Worm (Caenorhabditis elegans) whole organism, L4 larva: Measurements from ENCODE around the gene C06C3.10.

Experiments used
- D1046.2 ChIP-seq: fragments of 200-800 bp; sonication (Bioruptor generic); IDR thresholded peaks from 2 replicates; pipeline ENCODE4 v1.3.6; 2022; ENCODE audit warnings: missing genetic modification characterization, missing compliant biosample characterization
- F26F4.8 ChIP-seq: fragments of 200-800 bp; sonication (Bioruptor generic); conservative IDR thresholded peaks from 2 replicates; pipeline ENCODE4 v1.3.6; 2022; ENCODE audit warnings: missing genetic modification characterization, missing compliant biosample characterization
- R02D3.7 ChIP-seq: fragments of 150-350 bp; sonication (generic microtip); optimal IDR thresholded peaks from 3 replicates; lab custom pipeline; 2014; ENCODE audit warnings: missing biosample characterization, missing genetic modification characterization
- T26A8.4 ChIP-seq: fragments of 200-800 bp; sonication (Bioruptor generic); IDR thresholded peaks from 2 replicates; pipeline ENCODE4 v1.3.6; 2022; ENCODE audit warnings: missing genetic modification characterization, missing compliant biosample characterization
- Y105C5A.15 ChIP-seq: fragments of 200-800 bp; sonication (Bioruptor generic); IDR thresholded peaks from 2 replicates; pipeline ENCODE4 v1.3.6; 2022; ENCODE audit warnings: missing genetic modification characterization, missing compliant biosample characterization
- Y5F2A.4 ChIP-seq: fragments of 200-800 bp; sonication (Bioruptor generic); optimal IDR thresholded peaks from 2 replicates; lab custom pipeline; 2018; ENCODE audit warnings: mild to moderate bottlenecking, missing genetic modification characterization, missing compliant biosample characterization
- ZK337.2 ChIP-seq: fragments of 200-800 bp; sonication (Bioruptor generic); IDR thresholded peaks from 2 replicates; pipeline ENCODE4 v1.3.6; 2022; ENCODE audit warnings: missing genetic modification reagents, missing genetic modification characterization, missing compliant biosample characterization
- ZK546.5 ChIP-seq, 2 experiments: sonication (generic microtip); optimal IDR thresholded peaks; 2 replicates each; lab custom pipeline; 2017; ENCODE audit warnings: missing biosample characterization in 2 of 2, missing genetic modification characterization in 2 of 2
- aha-1 ChIP-seq: fragments of 150-350 bp; peaks from one replicate; lab custom pipeline; 2014; ENCODE audit warnings: missing biosample characterization, missing genetic modification characterization
- ama-1 ChIP-seq: fragments of 150-350 bp; optimal IDR thresholded peaks from 2 replicates; lab custom pipeline; 2014; ENCODE audit warnings: inconsistent platforms, mixed read lengths
- attf-4 ChIP-seq: sonication (generic microtip); optimal IDR thresholded peaks from 3 replicates; lab custom pipeline; 2017; ENCODE audit warnings: missing biosample characterization, missing genetic modification characterization
- ceh-32 ChIP-seq: sonication (generic microtip); optimal IDR thresholded peaks from 2 replicates; lab custom pipeline; 2016; ENCODE audit warnings: mild to moderate bottlenecking, missing genetic modification characterization, missing compliant biosample characterization; ENCODE audit not compliant: poor library complexity
- ceh-44 ChIP-seq: fragments of 200-800 bp; sonication (Bioruptor generic); IDR thresholded peaks from 2 replicates; pipeline ENCODE4 v1.3.6; 2022; ENCODE audit warnings: missing genetic modification reagents, missing genetic modification characterization, missing compliant biosample characterization
- ceh-62 ChIP-seq: sonication (generic microtip); optimal IDR thresholded peaks from 2 replicates; lab custom pipeline; 2017; ENCODE audit warnings: missing biosample characterization, missing genetic modification characterization
- ctbp-1 ChIP-seq: fragments of 200-800 bp; sonication (Bioruptor generic); IDR thresholded peaks from 2 replicates; pipeline ENCODE4 v1.3.6; 2022; ENCODE audit warnings: missing genetic modification reagents, missing genetic modification characterization, missing compliant biosample characterization
- dmd-6 ChIP-seq: fragments of 200-800 bp; sonication (Bioruptor generic); IDR thresholded peaks from 2 replicates; pipeline ENCODE4 v1.3.6; 2022; ENCODE audit warnings: missing genetic modification reagents, missing genetic modification characterization, missing compliant biosample characterization
- dmd-9 ChIP-seq: fragments of 200-800 bp; sonication (Bioruptor generic); IDR thresholded peaks from 2 replicates; pipeline ENCODE4 v1.3.6; 2022; ENCODE audit warnings: missing genetic modification reagents, missing genetic modification characterization, missing compliant biosample characterization
- duxl-1 ChIP-seq: sonication (generic microtip); optimal IDR thresholded peaks from 2 replicates; lab custom pipeline; 2016; ENCODE audit warnings: mild to moderate bottlenecking, missing genetic modification characterization, moderate library complexity, missing compliant biosample characterization; ENCODE audit not compliant: poor library complexity
- egl-27 ChIP-seq: sonication (generic microtip); optimal IDR thresholded peaks from 3 replicates; lab custom pipeline; 2017; ENCODE audit warnings: missing biosample characterization, missing genetic modification reagents, missing genetic modification characterization
- fkh-10 ChIP-seq: fragments of 150-350 bp; optimal IDR thresholded peaks from 2 replicates; lab custom pipeline; 2014; ENCODE audit warnings: missing biosample characterization, missing genetic modification reagents, missing genetic modification characterization
- fos-1 ChIP-seq: fragments of 150-350 bp; optimal IDR thresholded peaks from 2 replicates; lab custom pipeline; 2014; ENCODE audit warnings: missing biosample characterization, missing genetic modification characterization
- gei-8 ChIP-seq: fragments of 200-800 bp; sonication (Bioruptor generic); optimal IDR thresholded peaks from 2 replicates; lab custom pipeline; 2018; ENCODE audit warnings: mild to moderate bottlenecking, missing genetic modification characterization, missing compliant biosample characterization
- hif-1 ChIP-seq, 2 experiments: sonication (generic microtip); optimal IDR thresholded peaks; 2 replicates each; lab custom pipeline; 2016 to 2017; ENCODE audit warnings: missing compliant biosample characterization in 2 of 2, missing genetic modification characterization in 2 of 2, missing genetic modification reagents in 2 of 2, missing genotype in 2 of 2, mild to moderate bottlenecking in 1 of 2
- hlh-11 ChIP-seq: fragments of 200-800 bp; sonication (Bioruptor generic); optimal IDR thresholded peaks from 2 replicates; lab custom pipeline; 2018; ENCODE audit warnings: mild to moderate bottlenecking, missing genetic modification characterization, missing compliant biosample characterization
- hlh-30 ChIP-seq: sonication (generic microtip); optimal IDR thresholded peaks from 2 replicates; lab custom pipeline; 2017; ENCODE audit warnings: antibody characterized with exemption, mild to moderate bottlenecking, missing genetic modification characterization, missing compliant biosample characterization; ENCODE audit not compliant: insufficient read depth
- jun-1 ChIP-seq: fragments of 150-350 bp; optimal IDR thresholded peaks from 2 replicates; lab custom pipeline; 2014; ENCODE audit warnings: missing biosample characterization, missing genetic modification reagents, missing genetic modification characterization
- lim-7 ChIP-seq: fragments of 200-800 bp; sonication (Bioruptor generic); IDR thresholded peaks from 2 replicates; pipeline ENCODE4 v1.3.6; 2022; ENCODE audit warnings: missing genetic modification characterization, missing compliant biosample characterization
- lin-38 ChIP-seq: fragments of 200-800 bp; sonication (Bioruptor generic); IDR thresholded peaks from 2 replicates; pipeline ENCODE4 v1.3.6; 2022; ENCODE audit warnings: missing genetic modification reagents, missing genetic modification characterization, missing compliant biosample characterization
- lin-39 ChIP-seq: fragments of 150-350 bp; optimal IDR thresholded peaks from 2 replicates; lab custom pipeline; 2014; ENCODE audit warnings: missing biosample characterization, missing genetic modification reagents, missing genetic modification characterization
- madf-9 ChIP-seq: fragments of 200-800 bp; sonication (Bioruptor generic); conservative IDR thresholded peaks from 2 replicates; pipeline ENCODE4 v1.3.6; 2022; ENCODE audit warnings: missing genetic modification reagents, missing genetic modification characterization, missing compliant biosample characterization
- mdl-1 ChIP-seq, 2 experiments: fragments of 150-350 bp in 1 of 2; sonication (generic microtip) in 1 of 2; optimal IDR thresholded peaks; 2 replicates each; lab custom pipeline; 2014 to 2017; ENCODE audit warnings: missing biosample characterization in 2 of 2, missing genetic modification characterization in 2 of 2
- mdt-29 ChIP-seq: fragments of 200-800 bp; sonication (Bioruptor generic); IDR thresholded peaks from 2 replicates; pipeline ENCODE4 v1.3.6; 2022; ENCODE audit warnings: missing genetic modification reagents, missing genetic modification characterization, missing compliant biosample characterization
- mxl-3 ChIP-seq: fragments of 200-800 bp; sonication (Bioruptor generic); optimal IDR thresholded peaks from 2 replicates; lab custom pipeline; 2018; ENCODE audit warnings: mild to moderate bottlenecking, missing genetic modification characterization, missing compliant biosample characterization
- nhr-10 ChIP-seq: fragments of 150-350 bp; optimal IDR thresholded peaks from 2 replicates; lab custom pipeline; 2014; ENCODE audit warnings: missing biosample characterization, missing genetic modification characterization
- nhr-102 ChIP-seq: sonication (generic microtip); optimal IDR thresholded peaks from 2 replicates; lab custom pipeline; 2016; ENCODE audit warnings: mild to moderate bottlenecking, missing genetic modification characterization, moderate library complexity, missing compliant biosample characterization
- nhr-111 ChIP-seq: fragments of 200-800 bp; sonication (Bioruptor generic); optimal IDR thresholded peaks from 2 replicates; lab custom pipeline; 2018; ENCODE audit warnings: mild to moderate bottlenecking, missing genetic modification characterization, missing compliant biosample characterization
- nhr-25 ChIP-seq: sonication (generic microtip); optimal IDR thresholded peaks from 2 replicates; lab custom pipeline; 2017; ENCODE audit warnings: missing genetic modification characterization, mild to moderate bottlenecking, missing compliant biosample characterization, antibody characterized with exemption, moderate library complexity, borderline replicate concordance; ENCODE audit not compliant: insufficient read depth
- nhr-28 ChIP-seq: fragments of 150-350 bp; optimal IDR thresholded peaks from 2 replicates; lab custom pipeline; 2014; ENCODE audit warnings: missing biosample characterization, missing genetic modification characterization
- nhr-6 ChIP-seq: fragments of 150-350 bp; optimal IDR thresholded peaks from 2 replicates; lab custom pipeline; 2014; ENCODE audit warnings: missing biosample characterization, missing genetic modification characterization
- nhr-76 ChIP-seq: fragments of 150-350 bp; optimal IDR thresholded peaks from 2 replicates; lab custom pipeline; 2014; ENCODE audit warnings: missing biosample characterization, missing genetic modification characterization
- nhr-77 ChIP-seq: fragments of 150-350 bp; optimal IDR thresholded peaks from 2 replicates; lab custom pipeline; 2014; ENCODE audit warnings: missing biosample characterization, missing genetic modification characterization
- pha-4 ChIP-seq, 2 experiments: fragments of 150-350 bp in 1 of 2; fragments of 200-800 bp in 1 of 2; sonication (Bioruptor generic) in 1 of 2; IDR thresholded peaks in 1 of 2; optimal IDR thresholded peaks in 1 of 2; 2 replicates each; pipeline versions ENCODE4 v1.3.6 to Lab custom; 2014 to 2022; ENCODE audit warnings: missing genetic modification characterization in 2 of 2, missing genetic modification reagents in 2 of 2, missing biosample characterization in 1 of 2, missing compliant biosample characterization in 1 of 2
- php-3 ChIP-seq: fragments of 200-800 bp; sonication (Bioruptor generic); IDR thresholded peaks from 2 replicates; pipeline ENCODE4 v1.3.6; 2022; ENCODE audit warnings: missing genetic modification reagents, missing genetic modification characterization, missing compliant biosample characterization
- sdz-12 ChIP-seq: fragments of 200-800 bp; sonication (Bioruptor generic); optimal IDR thresholded peaks from 2 replicates; lab custom pipeline; 2018; ENCODE audit warnings: mild to moderate bottlenecking, missing genetic modification characterization, missing compliant biosample characterization
- set-16 ChIP-seq: fragments of 200-800 bp; sonication (Bioruptor generic); IDR thresholded peaks from 2 replicates; pipeline ENCODE4 v1.3.6; 2022; ENCODE audit warnings: missing genetic modification reagents, missing genetic modification characterization, missing compliant biosample characterization
- spr-1 ChIP-seq: sonication (generic microtip); optimal IDR thresholded peaks from 2 replicates; lab custom pipeline; 2016; ENCODE audit warnings: mild to moderate bottlenecking, missing genetic modification characterization, missing compliant biosample characterization
- spr-3 ChIP-seq: fragments of 200-800 bp; sonication (Bioruptor generic); optimal IDR thresholded peaks from 2 replicates; lab custom pipeline; 2018; ENCODE audit warnings: mild to moderate bottlenecking, missing genetic modification characterization, missing compliant biosample characterization
- tra-1 ChIP-seq: fragments of 200-800 bp; sonication (Bioruptor generic); IDR thresholded peaks from 2 replicates; pipeline ENCODE4 v1.3.6; 2022; ENCODE audit warnings: missing genetic modification reagents, missing genetic modification characterization, missing compliant biosample characterization
- vab-7 ChIP-seq: fragments of 200-800 bp; sonication (Bioruptor generic); IDR thresholded peaks from 2 replicates; pipeline ENCODE4 v1.3.6; 2022; ENCODE audit warnings: missing genetic modification reagents, missing genetic modification characterization, missing compliant biosample characterization
- zag-1 ChIP-seq: fragments of 150-350 bp; optimal IDR thresholded peaks from 2 replicates; lab custom pipeline; 2014; ENCODE audit warnings: missing biosample characterization, missing genetic modification characterization
- zip-2 ChIP-seq: fragments of 150-350 bp; optimal IDR thresholded peaks from 2 replicates; lab custom pipeline; 2014; ENCODE audit warnings: missing biosample characterization, missing genetic modification characterization
- ztf-11 ChIP-seq: fragments of 150-350 bp; optimal IDR thresholded peaks from 2 replicates; lab custom pipeline; 2014; ENCODE audit warnings: missing biosample characterization, missing genetic modification characterization

Gene C06C3.10

DNA sequence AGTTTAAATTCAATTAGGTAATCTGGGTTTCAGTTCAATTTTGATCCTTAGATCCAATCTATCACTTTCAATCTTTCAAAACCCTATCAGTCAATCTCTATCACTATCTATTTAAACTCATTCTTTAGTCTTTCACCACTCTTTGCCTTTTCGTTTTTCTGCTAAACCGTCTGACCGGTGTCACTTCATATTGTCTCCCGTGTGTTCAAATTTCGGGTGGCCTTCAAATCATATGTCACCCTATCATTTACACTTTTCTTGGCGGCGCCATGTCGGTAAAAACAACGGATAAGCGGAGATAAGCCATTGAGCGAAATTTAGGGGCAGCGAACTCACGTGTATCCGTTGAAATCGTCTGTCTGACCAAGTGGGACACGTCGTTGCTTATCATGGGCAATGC is 33.1 kb downstream of the C06C3.10 start:
- TF ChIP-seq lim-7 (GFP tag; lab: Robert Waterston, UW) (no peak), dmd-6 (GFP tag; lab: Robert Waterston, UW) (peak; percentile 10; the same call in 1 of the 2 replicates), Y5F2A.4 (GFP tag; lab: Kevin White, UChicago) (no peak), lin-39 (no peak), nhr-10 (tag; lab: Kevin White, UChicago) (no peak), vab-7 (GFP tag; lab: Robert Waterston, UW) (no peak), mdt-29 (GFP tag; lab: Robert Waterston, UW) (no peak), Y105C5A.15 (no peak), ceh-62 (no peak), zip-2 (tag; lab: Kevin White, UChicago) (no peak), duxl-1 (tag; lab: Kevin White, UChicago) (no peak), R02D3.7 (tag; lab: Kevin White, UChicago) (no peak), pha-4 (GFP tag; IDR thresholded peaks at IDR 0.05; lab: Robert Waterston, UW) (no peak), pha-4 (tag; optimal IDR thresholded peaks at IDR 0.05; lab: Kevin White, UChicago) (no peak), ama-1 (lab: Kevin White, UChicago) (no peak), zag-1 (tag; lab: Kevin White, UChicago) (no peak), D1046.2 (GFP tag; lab: Robert Waterston, UW) (no peak), ztf-11 (no peak), ceh-32 (no peak), php-3 (no peak), ctbp-1 (GFP tag; lab: Robert Waterston, UW) (no peak), spr-3 (GFP tag; lab: Kevin White, UChicago) (no peak), T26A8.4 (GFP tag; lab: Robert Waterston, UW) (no peak), set-16 (no peak), tra-1 (GFP tag; lab: Robert Waterston, UW) (no peak), attf-4 (tag; lab: Kevin White, UChicago) (no peak), fos-1 (tag; lab: Kevin White, UChicago) (no peak), mdl-1 (tag; optimal IDR thresholded peaks at IDR 0.05; lab: Kevin White, UChicago) (peak in 1 of 2 experiments; percentile 79), ZK337.2 (GFP tag; lab: Robert Waterston, UW) (no peak), egl-27 (no peak), madf-9 (GFP tag; lab: Robert Waterston, UW) (no peak), jun-1 (tag; lab: Kevin White, UChicago) (no peak), nhr-77 (tag; lab: Kevin White, UChicago) (no peak), ceh-44 (no peak), gei-8 (GFP tag; lab: Kevin White, UChicago) (no peak), F26F4.8 (GFP tag; lab: Robert Waterston, UW) (no peak), mxl-3 (GFP tag; lab: Kevin White, UChicago) (peak; percentile 83), lin-38 (GFP tag; lab: Robert Waterston, UW) (no peak), spr-1 (tag; lab: Kevin White, UChicago) (no peak), nhr-28 (peak; percentile 82), hlh-11 (peak; percentile 53), aha-1 (tag; lab: Kevin White, UChicago) (no peak), nhr-102 (tag; lab: Kevin White, UChicago) (no peak), hif-1 (tag; optimal IDR thresholded peaks at IDR 0.05; lab: Kevin White, UChicago) (no peak), nhr-111 (no peak), dmd-9 (GFP tag; lab: Robert Waterston, UW) (no peak), hlh-30 (tag; lab: Kevin White, UChicago) (peak; percentile 83), nhr-25 (tag; lab: Kevin White, UChicago) (peak; percentile 1), sdz-12 (GFP tag; lab: Kevin White, UChicago) (no peak), ZK546.5 (tag; optimal IDR thresholded peaks at IDR 0.05; lab: Kevin White, UChicago) (no peak), fkh-10 (GFP tag; lab: Kevin White, UChicago) (no peak), nhr-76 (tag; lab: Kevin White, UChicago) (no peak), nhr-6 (no peak)
